Fruit fly (Drosophila melanogaster) whole organism, embryonic: ENCODE measurements around the gene pim.

Experiments
- C15 ChIP-seq: fragments of 200-800 bp; sonication (Bioruptor generic); IDR thresholded peaks from 3 replicates; pipeline ENCODE4 v1.3.6; 2022; ENCODE audit warnings: missing biosample characterization, missing genetic modification characterization
- CG12155 ChIP-seq: fragments of 200-800 bp; sonication (Bioruptor generic); optimal IDR thresholded peaks from 3 replicates; lab custom pipeline; 2016; ENCODE audit warnings: missing biosample characterization, missing genetic modification characterization
- CG1233 ChIP-seq: fragments of 200-800 bp; sonication (Bioruptor generic); optimal IDR thresholded peaks from 4 replicates; lab custom pipeline; 2018; ENCODE audit warnings: missing biosample characterization, mild to moderate bottlenecking, missing genetic modification characterization
- CG13624 ChIP-seq: fragments of 200-800 bp; sonication (Bioruptor generic); optimal IDR thresholded peaks from 2 replicates; lab custom pipeline; 2016; ENCODE audit warnings: missing biosample characterization, missing genetic modification characterization
- CG16779 ChIP-seq: fragments of 200-800 bp; sonication (Bioruptor generic); IDR thresholded peaks from 2 replicates; pipeline ENCODE4 v1.3.6; 2022; ENCODE audit warnings: missing biosample characterization, missing genetic modification characterization
- CG17568 ChIP-seq: fragments of 200-800 bp; sonication (Bioruptor generic); optimal IDR thresholded peaks from 2 replicates; lab custom pipeline; 2018; ENCODE audit warnings: missing biosample characterization, mild to moderate bottlenecking, missing genetic modification characterization, moderate library complexity
- CG18011 ChIP-seq: fragments of 200-800 bp; sonication (Bioruptor generic); optimal IDR thresholded peaks from 2 replicates; lab custom pipeline; 2017; ENCODE audit warnings: missing biosample characterization, missing genetic modification characterization, mild to moderate bottlenecking, moderate library complexity, missing genotype
- CG2129 ChIP-seq: fragments of 200-800 bp; sonication (Bioruptor generic); IDR thresholded peaks from 2 replicates; pipeline ENCODE4 v1.3.6; 2022; ENCODE audit warnings: missing biosample characterization, missing genetic modification characterization; ENCODE audit not compliant: partially characterized antibody
- CG3065 ChIP-seq: fragments of 200-800 bp; sonication (Bioruptor generic); optimal IDR thresholded peaks from 2 replicates; lab custom pipeline; 2016; ENCODE audit warnings: missing biosample characterization, missing genetic modification characterization
- CG31441 ChIP-seq: fragments of 200-800 bp; sonication (Bioruptor generic); IDR thresholded peaks from 2 replicates; pipeline ENCODE4 v1.3.6; 2022; ENCODE audit warnings: missing biosample characterization, missing genetic modification characterization
- CG3163 ChIP-seq: fragments of 200-800 bp; sonication (Bioruptor generic); optimal IDR thresholded peaks from 3 replicates; lab custom pipeline; 2016; ENCODE audit warnings: missing biosample characterization, missing genetic modification characterization
- CG32767 ChIP-seq: fragments of 200-800 bp; sonication (Bioruptor generic); IDR thresholded peaks from 2 replicates; pipeline ENCODE4 v1.3.6; 2022; ENCODE audit warnings: missing biosample characterization, missing genetic modification characterization
- CG33557 ChIP-seq: fragments of 200-800 bp; sonication (Bioruptor generic); optimal IDR thresholded peaks from 2 replicates; lab custom pipeline; 2019; ENCODE audit warnings: missing biosample characterization, mild to moderate bottlenecking, missing genetic modification characterization, moderate library complexity
- CG3726 ChIP-seq: fragments of 200-800 bp; sonication (Bioruptor generic); IDR thresholded peaks from 3 replicates; pipeline ENCODE4, ENCODE4 v1.3.6; 2022; ENCODE audit warnings: missing biosample characterization, missing genetic modification characterization
- CG4282 ChIP-seq: fragments of 200-800 bp; sonication (Bioruptor generic); optimal IDR thresholded peaks from 2 replicates; lab custom pipeline; 2016; ENCODE audit warnings: missing biosample characterization, missing genetic modification characterization
- CG4424 ChIP-seq: fragments of 200-800 bp; sonication (Bioruptor generic); optimal IDR thresholded peaks from 3 replicates; lab custom pipeline; 2016; ENCODE audit warnings: missing biosample characterization, missing genetic modification characterization
- CG5180 ChIP-seq: fragments of 200-800 bp; sonication (Bioruptor generic); optimal IDR thresholded peaks from 3 replicates; lab custom pipeline; 2017; ENCODE audit warnings: missing biosample characterization, missing genetic modification characterization, mild to moderate bottlenecking, moderate library complexity, missing genetic modification reagents
- CG6254 ChIP-seq: fragments of 200-800 bp; sonication (Bioruptor generic); optimal IDR thresholded peaks from 3 replicates; lab custom pipeline; 2017; ENCODE audit warnings: mild to moderate bottlenecking, missing biosample characterization, missing genetic modification reagents, missing genetic modification characterization
- CG8924 ChIP-seq: fragments of 200-800 bp; optimal IDR thresholded peaks from 3 replicates; lab custom pipeline; 2019; ENCODE audit warnings: missing biosample characterization, mild to moderate bottlenecking, missing genetic modification characterization, moderate library complexity
- CG9876 ChIP-seq: fragments of 200-800 bp; sonication (Bioruptor generic); optimal IDR thresholded peaks from 2 replicates; lab custom pipeline; 2016; ENCODE audit warnings: missing biosample characterization, missing genetic modification characterization
- D19B ChIP-seq: fragments of 200-800 bp; sonication (Bioruptor generic); optimal IDR thresholded peaks from 2 replicates; lab custom pipeline; 2017; ENCODE audit warnings: missing biosample characterization, mild to moderate bottlenecking, missing genetic modification characterization
- Dp ChIP-seq: fragments of 200-800 bp; sonication (Bioruptor generic); optimal IDR thresholded peaks from 2 replicates; lab custom pipeline; 2018; ENCODE audit warnings: missing biosample characterization, mild to moderate bottlenecking, missing genetic modification characterization, moderate library complexity
- Fer2 ChIP-seq: fragments of 200-800 bp; sonication (Bioruptor generic); optimal IDR thresholded peaks from 2 replicates; lab custom pipeline; 2018; ENCODE audit warnings: missing biosample characterization, mild to moderate bottlenecking, missing genetic modification characterization, moderate library complexity
- Hr3 ChIP-seq: fragments of 200-800 bp; sonication (Bioruptor generic); optimal IDR thresholded peaks from 3 replicates; lab custom pipeline; 2016; ENCODE audit warnings: missing biosample characterization, missing genetic modification characterization
- Hsf ChIP-seq: fragments of 200-800 bp; sonication (Bioruptor generic); optimal IDR thresholded peaks from 3 replicates; lab custom pipeline; 2016; ENCODE audit warnings: missing biosample characterization, missing genetic modification characterization
- Jarid2 ChIP-seq: fragments of 200-800 bp; sonication (Bioruptor generic); optimal IDR thresholded peaks from 3 replicates; lab custom pipeline; 2017; ENCODE audit warnings: mild to moderate bottlenecking, missing biosample characterization, missing genetic modification reagents, missing genetic modification characterization
- Max ChIP-seq: fragments of 200-800 bp; sonication (Bioruptor generic); optimal IDR thresholded peaks from 2 replicates; lab custom pipeline; 2016; ENCODE audit warnings: missing biosample characterization, mild to moderate bottlenecking, missing genetic modification characterization
- NC2β ChIP-seq: fragments of 200-800 bp; sonication (Bioruptor generic); optimal IDR thresholded peaks from 2 replicates; lab custom pipeline; 2016; ENCODE audit warnings: missing biosample characterization, missing genetic modification characterization
- Optix ChIP-seq: fragments of 200-800 bp; sonication (Bioruptor generic); IDR thresholded peaks from 3 replicates; pipeline ENCODE4 v1.3.6; 2022; ENCODE audit warnings: missing biosample characterization, missing genetic modification characterization
- Poxn ChIP-seq: fragments of 200-800 bp; sonication (Bioruptor generic); IDR thresholded peaks from 2 replicates; pipeline ENCODE4 v1.3.6; 2022; ENCODE audit warnings: missing biosample characterization, missing genetic modification characterization
- Sry-δ ChIP-seq: fragments of 200-800 bp; sonication (Bioruptor generic); optimal IDR thresholded peaks from 2 replicates; lab custom pipeline; 2016; ENCODE audit warnings: missing biosample characterization, missing genetic modification characterization
- TFAM ChIP-seq: fragments of 200-800 bp; sonication (Bioruptor generic); optimal IDR thresholded peaks from 2 replicates; lab custom pipeline; 2017; ENCODE audit warnings: missing biosample characterization, missing genetic modification characterization, inconsistent platforms
- ap ChIP-seq: fragments of 200-800 bp; sonication (Bioruptor generic); IDR thresholded peaks from 2 replicates; pipeline ENCODE4 v1.3.6; 2022; ENCODE audit warnings: missing biosample characterization, missing genetic modification characterization
- bbx ChIP-seq: fragments of 200-800 bp; sonication (Bioruptor generic); IDR thresholded peaks from 2 replicates; pipeline ENCODE4 v1.3.6; 2022; ENCODE audit warnings: missing biosample characterization, missing genetic modification characterization; ENCODE audit not compliant: partially characterized antibody
- chinmo ChIP-seq: fragments of 200-800 bp; sonication (Bioruptor generic); IDR thresholded peaks from 4 replicates; pipeline ENCODE4 v1.3.6; 2022; ENCODE audit warnings: missing biosample characterization, missing genetic modification characterization; ENCODE audit not compliant: partially characterized antibody
- exex ChIP-seq: fragments of 200-800 bp; sonication (Bioruptor generic); optimal IDR thresholded peaks from 4 replicates; lab custom pipeline; 2018; ENCODE audit warnings: missing biosample characterization, mild to moderate bottlenecking, missing genetic modification characterization, moderate library complexity
- her ChIP-seq: fragments of 200-800 bp; sonication (Bioruptor generic); optimal IDR thresholded peaks from 2 replicates; lab custom pipeline; 2016; ENCODE audit warnings: missing biosample characterization, missing genetic modification characterization
- hkb ChIP-seq, 2 experiments: fragments of 200-800 bp in 1 of 2; fragments of >200 bp in 1 of 2; sonication (Bioruptor generic) in 1 of 2; IDR thresholded peaks in 1 of 2; optimal IDR thresholded peaks in 1 of 2; 2 replicates each; pipeline versions ENCODE4 v1.3.6 to Lab custom; 2017 to 2022; ENCODE audit warnings: missing biosample characterization in 1 of 2, missing genetic modification characterization in 1 of 2
- jigr1 ChIP-seq: fragments of 200-800 bp; sonication (Bioruptor generic); IDR thresholded peaks from 3 replicates; pipeline ENCODE4 v1.3.6; 2022; ENCODE audit warnings: missing biosample characterization, missing genetic modification characterization
- kah ChIP-seq: fragments of 200-800 bp; sonication (Bioruptor generic); optimal IDR thresholded peaks from 2 replicates; lab custom pipeline; 2018; ENCODE audit warnings: missing biosample characterization, mild to moderate bottlenecking, missing genetic modification characterization
- klu ChIP-seq: fragments of 200-800 bp; sonication (Bioruptor generic); IDR thresholded peaks from 2 replicates; pipeline ENCODE4 v1.3.6; 2022; ENCODE audit warnings: missing biosample characterization, missing genetic modification characterization
- p53 ChIP-seq: fragments of 200-800 bp; sonication (Bioruptor generic); optimal IDR thresholded peaks from 2 replicates; lab custom pipeline; 2016; ENCODE audit warnings: missing biosample characterization, missing genetic modification characterization
- pan ChIP-seq, 4 experiments: fragments of >200 bp in 3 of 4; fragments of 200-800 bp in 1 of 4; sonication (Bioruptor generic) in 1 of 4; optimal IDR thresholded peaks in 3 of 4; IDR thresholded peaks in 1 of 4; 2 replicates each; pipeline versions ENCODE4 v1.3.6 to Lab custom; 2017 to 2022; ENCODE audit warnings: missing biosample characterization in 2 of 4, missing genetic modification characterization in 2 of 4, mixed read lengths in 1 of 4
- sens ChIP-seq: fragments of 200-800 bp; sonication (Bioruptor generic); peaks from one replicate; lab custom pipeline; 2016; ENCODE audit warnings: missing biosample characterization, missing genetic modification characterization
- sens-2 ChIP-seq: fragments of 200-800 bp; sonication (Bioruptor generic); IDR thresholded peaks from 2 replicates; pipeline ENCODE4 v1.3.6; 2022; ENCODE audit warnings: missing biosample characterization, missing genetic modification characterization
- trh ChIP-seq: fragments of 200-800 bp; sonication (Bioruptor generic); optimal IDR thresholded peaks from 2 replicates; lab custom pipeline; 2016; ENCODE audit warnings: missing biosample characterization, missing genetic modification characterization
- zf30C ChIP-seq: fragments of 200-800 bp; sonication (Bioruptor generic); optimal IDR thresholded peaks from 3 replicates; lab custom pipeline; 2018; ENCODE audit warnings: missing biosample characterization, mild to moderate bottlenecking, missing genetic modification characterization

pim gene

DNA sequence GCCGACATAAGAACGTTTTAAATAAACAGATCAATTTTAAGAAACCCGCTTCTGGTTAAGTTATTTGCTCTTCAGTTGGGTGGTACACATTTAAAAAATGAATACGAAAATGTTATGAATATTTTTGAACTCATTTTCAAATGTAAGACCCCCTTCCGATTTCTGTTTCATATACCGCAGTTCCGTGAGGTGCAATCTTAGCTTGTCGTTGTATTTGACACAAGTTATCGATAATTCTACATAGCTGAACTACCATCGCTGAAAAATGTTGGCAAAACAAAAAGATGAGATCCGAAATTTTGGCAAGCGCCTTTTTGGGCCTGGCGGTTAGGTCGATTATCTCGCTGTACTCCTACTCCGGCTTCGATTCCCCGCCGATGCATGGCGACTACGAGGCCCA is 17.1 kb downstream of the pim start, which contains the start of gene gny (continued):
- TF ChIP-seq CG17568 (GFP tag; lab: Kevin White, UChicago): no peak
- TF ChIP-seq Poxn (GFP tag; lab: Robert Waterston, UW): no peak
- TF ChIP-seq Jarid2 (GFP tag; lab: Kevin White, UChicago): no peak
- TF ChIP-seq, all 482 proteins: peak for 39

DNA sequence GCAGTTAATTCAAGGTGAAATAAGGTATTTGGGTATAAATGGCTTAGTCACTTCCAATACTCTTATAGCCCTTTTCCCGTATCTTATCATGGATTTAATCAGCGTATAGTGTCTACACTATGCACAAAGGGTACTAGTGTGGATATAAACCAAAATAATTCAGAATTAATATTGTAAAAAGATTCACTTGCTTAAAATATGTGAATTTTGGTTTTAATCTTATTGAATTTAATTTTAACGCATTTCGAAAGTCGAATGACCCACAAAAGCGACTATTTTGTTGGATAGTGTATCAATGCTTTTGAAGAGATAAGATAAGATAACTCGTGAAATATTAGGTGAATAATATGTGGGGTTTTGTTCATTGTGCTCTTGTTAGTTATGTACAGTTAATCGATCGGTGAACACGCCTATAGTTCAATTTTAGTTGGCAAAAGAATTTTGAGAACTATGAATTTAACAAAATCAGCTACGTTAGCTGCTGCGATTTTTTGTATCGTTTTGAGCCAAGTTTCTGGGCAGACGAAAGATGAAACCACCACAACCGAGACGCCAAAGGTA is 19.2 kb downstream of the pim start, which contains the start of gene CG5096:
Gene CG5096, plus strand, starts transcription at position 374 of the 561 bp plus-strand sequence.
- peak; percentile 84 for TF ChIP-seq Fer2 (tag; lab: Kevin White, UChicago)
- TF ChIP-seq NC2β (GFP tag; lab: Kevin White, UChicago): peak; percentile 19
- peak; percentile 46 for TF ChIP-seq CG3163 (GFP tag; lab: Kevin White, UChicago)
- peak; percentile 79 for TF ChIP-seq Hsf (GFP tag; lab: Kevin White, UChicago)
- peak; percentile 67 for TF ChIP-seq kah (GFP tag; lab: Kevin White, UChicago)
- no peak for TF ChIP-seq Optix
- no peak for TF ChIP-seq p53
- no peak for TF ChIP-seq sens-2 (GFP tag; lab: Robert Waterston, UW)
- peak; percentile 74 for TF ChIP-seq CG4424 (GFP tag; lab: Kevin White, UChicago)
- TF ChIP-seq CG18011: peak; percentile 57
- no peak for TF ChIP-seq TFAM (GFP tag; lab: Kevin White, UChicago)
- peak; percentile 82 for TF ChIP-seq her (GFP tag; lab: Kevin White, UChicago)
- TF ChIP-seq zf30C (GFP tag; lab: Kevin White, UChicago): no peak
- no peak for TF ChIP-seq hkb (optimal IDR thresholded peaks at IDR 0.05; lab: Kevin White, UChicago)
- peak; percentile 96 for TF ChIP-seq hkb (GFP tag; IDR thresholded peaks at IDR 0.05; lab: Robert Waterston, UW)
- peak; percentile 84 for TF ChIP-seq CG1233 (GFP tag; lab: Kevin White, UChicago)
- peak; percentile 97 for TF ChIP-seq exex (tag; lab: Kevin White, UChicago)
- peak; percentile 82 for TF ChIP-seq CG32767
- peak; percentile 32 for TF ChIP-seq CG3065 (GFP tag; lab: Kevin White, UChicago)
- TF ChIP-seq CG12155: peak; percentile 82
- peak; percentile 87 for TF ChIP-seq CG31441 (GFP tag; lab: Robert Waterston, UW)
- TF ChIP-seq pan (optimal IDR thresholded peaks at IDR 0.05; lab: Kevin White, UChicago): no peak
- peak in 1 of 2 experiments; percentile 91 for TF ChIP-seq pan (GFP tag; optimal IDR thresholded peaks at IDR 0.05 in 1 of 2, IDR thresholded peaks at IDR 0.05 in 1 of 2)
- no peak for TF ChIP-seq CG2129
- TF ChIP-seq CG17568 (GFP tag; lab: Kevin White, UChicago): peak; percentile 86
- peak; percentile 79 for TF ChIP-seq Hr3
- no peak for TF ChIP-seq bbx
- peak; percentile 2 for TF ChIP-seq CG4282 (GFP tag; lab: Kevin White, UChicago)
- peak; percentile 72; the same call in 1 of the 3 replicates for TF ChIP-seq C15
- TF ChIP-seq CG3726 (GFP tag; lab: Robert Waterston, UW): peak; percentile 48; the same call in 1 of the 3 replicates
- TF ChIP-seq chinmo (GFP tag; lab: Robert Waterston, UW): no peak
- peak; percentile 78 for TF ChIP-seq CG5180
- TF ChIP-seq CG33557 (GFP tag; lab: Kevin White, UChicago): no peak
- no peak for TF ChIP-seq CG9876 (GFP tag; lab: Kevin White, UChicago)
- peak; percentile 38 for TF ChIP-seq Sry-δ (GFP tag; lab: Kevin White, UChicago)
- peak; percentile 94 for TF ChIP-seq CG8924 (tag; lab: Kevin White, UChicago)
- peak; percentile 71 for TF ChIP-seq klu (GFP tag; lab: Robert Waterston, UW)
- TF ChIP-seq D19B (GFP tag; lab: Kevin White, UChicago): peak; percentile 81
- TF ChIP-seq sens (GFP tag; lab: Kevin White, UChicago): peak; percentile 92
- TF ChIP-seq CG16779 (GFP tag; lab: Robert Waterston, UW): 0 out of 2 replicates have a peak, but pooled peaks have one; percentile 60
- peak; percentile 60 for TF ChIP-seq CG6254
- no peak for TF ChIP-seq Dp (GFP tag; lab: Kevin White, UChicago)
- TF ChIP-seq trh (GFP tag; lab: Kevin White, UChicago): peak; percentile 51
- TF ChIP-seq Max (GFP tag; lab: Kevin White, UChicago): peak; percentile 70
- peak; percentile 84 for TF ChIP-seq ap (GFP tag; lab: Robert Waterston, UW)
- peak; percentile 79 for TF ChIP-seq CG13624
- TF ChIP-seq jigr1 (GFP tag; lab: Robert Waterston, UW): 0 out of 3 replicates have a peak, but pooled peaks have one; percentile 47
